Worm (Caenorhabditis elegans): ENCODE results near the gene C08H9.16.

- TF ChIP-seq ceh-39 (tag; optimal IDR thresholded peaks at IDR 0.05) (no peak), nhr-76 (tag; optimal IDR thresholded peaks at IDR 0.05) (no peak), unc-62 (GFP tag; optimal IDR thresholded peaks at IDR 0.05) (no peak), zip-8 (tag; optimal IDR thresholded peaks at IDR 0.05) (no peak), sptf-1 (tag; optimal IDR thresholded peaks at IDR 0.05) (no peak), lin-13 (tag; optimal IDR thresholded peaks at IDR 0.05) (no peak), drap-1 (GFP tag; optimal IDR thresholded peaks at IDR 0.05) (no peak), flh-1 (GFP tag; optimal IDR thresholded peaks at IDR 0.05) (no peak)
Measured at ce11 chrII:9855620-9856019, 37.0 kb upstream of the C08H9.16 start, which contains the start of gene chil-4.

Measured in whole organism, mixed stage, embryonic.